Fruit fly (Drosophila melanogaster): ENCODE results near the gene CG15255.
"Not testable (repeated sequence)": the region's sequence is repeated elsewhere in the genome, so short reads cannot be mapped to it uniquely, and the experiment has no call there.

DNA sequence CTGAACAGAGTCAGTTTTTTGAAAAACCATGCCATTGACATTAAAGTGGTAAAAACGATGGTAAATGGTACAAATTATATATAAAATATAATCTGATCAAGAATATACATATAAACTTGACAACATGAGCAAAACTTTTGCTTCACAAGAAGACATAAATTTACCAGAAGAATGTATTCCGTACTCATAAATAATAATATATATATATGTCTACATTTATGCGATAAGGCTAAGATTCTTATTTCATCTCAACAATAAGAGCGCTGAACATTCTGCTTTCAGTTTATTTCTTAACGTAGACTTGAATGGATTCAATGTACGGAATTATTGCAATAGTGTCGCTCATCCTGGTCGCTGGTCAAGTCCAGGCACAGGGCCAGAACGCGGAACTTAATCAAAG, 49.2 kb upstream of the CG15255 start, which contains the start of gene CG18477:
- TF ChIP-seq Crg-1, Mnt, Clk, CG7045, tj (GFP tag; optimal IDR thresholded peaks at IDR 0.05): not testable (repeated sequence)

Measured in whole organism, adult.